Fruit fly (Drosophila melanogaster) whole organism, embryonic: ENCODE measurements around the gene alpha-PheRS.

Experiments
- CG14965 ChIP-seq: fragments of 200-800 bp; sonication (Bioruptor generic); optimal IDR thresholded peaks from 2 replicates; lab custom pipeline; 2016; ENCODE audit warnings: missing biosample characterization, missing genetic modification characterization, borderline replicate concordance
- CG6689 ChIP-seq: fragments of 200-800 bp; sonication (Bioruptor generic); IDR thresholded peaks from 2 replicates; pipeline ENCODE4 v1.3.6; 2022; ENCODE audit warnings: missing biosample characterization, missing genetic modification characterization
- Dfd ChIP-seq, 2 experiments: fragments of >200 bp; optimal IDR thresholded peaks; 2 replicates each; lab custom pipeline; 2017; ENCODE audit warnings: missing biosample characterization in 2 of 2, missing genetic modification characterization in 2 of 2
- Dp ChIP-seq: fragments of 200-800 bp; sonication (Bioruptor generic); optimal IDR thresholded peaks from 2 replicates; lab custom pipeline; 2018; ENCODE audit warnings: missing biosample characterization, mild to moderate bottlenecking, missing genetic modification characterization, moderate library complexity
- Lhr ChIP-seq: fragments of 200-800 bp; sonication (Bioruptor generic); optimal IDR thresholded peaks from 3 replicates; lab custom pipeline; 2017; ENCODE audit warnings: mild to moderate bottlenecking, missing biosample characterization, missing genetic modification reagents, missing genetic modification characterization
- Mrtf ChIP-seq: fragments of 200-800 bp; sonication (Bioruptor generic); IDR thresholded peaks from 3 replicates; pipeline ENCODE4 v1.3.6; 2022; ENCODE audit warnings: missing biosample characterization, missing genetic modification characterization
- NC2β ChIP-seq: fragments of 200-800 bp; sonication (Bioruptor generic); optimal IDR thresholded peaks from 2 replicates; lab custom pipeline; 2016; ENCODE audit warnings: missing biosample characterization, missing genetic modification characterization
- NFAT ChIP-seq: fragments of 200-800 bp; sonication (Bioruptor generic); IDR thresholded peaks from 2 replicates; pipeline ENCODE4 v1.3.6; 2022; ENCODE audit warnings: missing biosample characterization, missing genetic modification characterization
- bbx ChIP-seq: fragments of 200-800 bp; sonication (Bioruptor generic); IDR thresholded peaks from 2 replicates; pipeline ENCODE4 v1.3.6; 2022; ENCODE audit warnings: missing biosample characterization, missing genetic modification characterization; ENCODE audit not compliant: partially characterized antibody
- dmrt11E ChIP-seq: fragments of 200-800 bp; sonication (Bioruptor generic); optimal IDR thresholded peaks from 3 replicates; lab custom pipeline; 2018; ENCODE audit warnings: missing biosample characterization, mild to moderate bottlenecking, missing genetic modification characterization, moderate library complexity
- gcm2 ChIP-seq: fragments of 200-800 bp; sonication (Bioruptor generic); optimal IDR thresholded peaks from 2 replicates; lab custom pipeline; 2016; ENCODE audit warnings: missing biosample characterization, missing genetic modification characterization
- nau ChIP-seq: fragments of 200-800 bp; sonication (Bioruptor generic); optimal IDR thresholded peaks from 3 replicates; lab custom pipeline; 2017; ENCODE audit warnings: missing biosample characterization, mild to moderate bottlenecking, missing genetic modification characterization, missing genetic modification reagents
- ro ChIP-seq: fragments of 200-800 bp; sonication (Bioruptor generic); IDR thresholded peaks from 2 replicates; pipeline ENCODE4 v1.3.6; 2022; ENCODE audit warnings: missing biosample characterization, missing genetic modification characterization

dm6 chrX:8141353-8142066 is 3.9 kb downstream of the alpha-PheRS start:
- TF ChIP-seq CG14965 (GFP tag; lab: Kevin White, UChicago) (no peak), Lhr (GFP tag; lab: Kevin White, UChicago) (no peak), dmrt11E (tag; lab: Kevin White, UChicago) (no peak), Mrtf (no peak), CG6689 (GFP tag; lab: Robert Waterston, UW) (no peak), ro (no peak), Dfd (GFP tag; optimal IDR thresholded peaks at IDR 0.05; lab: Kevin White, UChicago) (no peak), NFAT (GFP tag; lab: Robert Waterston, UW) (peak; percentile 35; the same call in 1 of the 2 replicates), gcm2 (GFP tag; lab: Kevin White, UChicago) (no peak), Dp (GFP tag; lab: Kevin White, UChicago) (no peak), NC2β (no peak), nau (GFP tag; lab: Kevin White, UChicago) (no peak), bbx (GFP tag; lab: Robert Waterston, UW) (no peak)
